Worm (Caenorhabditis elegans) whole organism, L4/young adult: ENCODE results near the gene rbm-28.

ENCODE experiments used
- W03F9.2 ChIP-seq: fragments of 150-350 bp; optimal IDR thresholded peaks from 2 replicates; lab custom pipeline; 2014; ENCODE audit warnings: missing biosample characterization, missing genetic modification characterization
- dao-5 ChIP-seq: sonication (generic microtip); optimal IDR thresholded peaks from 2 replicates; lab custom pipeline; 2016; ENCODE audit warnings: missing genotype, missing genetic modification characterization, moderate library complexity, missing compliant biosample characterization
- him-1 ChIP-seq: sonication (generic microtip); optimal IDR thresholded peaks from 2 replicates; lab custom pipeline; 2016; ENCODE audit warnings: missing genotype, missing genetic modification reagents, missing genetic modification characterization, missing compliant biosample characterization

- no peak for TF ChIP-seq him-1 (tag; lab: Kevin White, UChicago)
- no peak for TF ChIP-seq dao-5 (tag; lab: Kevin White, UChicago)
- no peak for TF ChIP-seq W03F9.2 (tag; lab: Kevin White, UChicago)
Observed at ce11 chrII:14844253-14844652, 12.8 kb upstream of the rbm-28 start.
